Worm (Caenorhabditis elegans): ENCODE results near the gene F58B4.6.

Gene F58B4.6

DNA sequence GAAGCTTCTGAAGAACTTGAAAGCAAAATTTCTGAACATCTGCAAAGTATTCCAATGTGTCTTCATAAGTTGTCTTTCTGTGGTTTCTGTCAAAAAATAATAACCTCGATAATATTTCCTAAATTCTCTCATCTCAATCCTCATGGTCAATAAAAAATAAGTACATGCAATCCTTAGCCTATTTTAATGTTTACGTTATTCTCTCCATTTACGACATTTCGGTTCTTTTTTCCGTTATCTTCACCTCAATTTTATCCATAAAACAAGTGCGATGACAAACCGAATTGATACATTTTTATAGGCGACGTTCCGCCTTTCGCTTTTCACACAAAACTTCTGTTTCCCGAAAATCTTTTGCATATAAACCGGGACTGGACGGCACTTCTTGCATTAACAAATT is 24.7 kb downstream of the F58B4.6 start, which contains the start of gene col-153:
Gene col-153 (plus strand): TSS at position 301 of the 400 bp plus-strand sequence.
- TF ChIP-seq akir-1 (GFP tag; optimal IDR thresholded peaks at IDR 0.05): no peak
- no peak for TF ChIP-seq T26A5.8 (tag; optimal IDR thresholded peaks at IDR 0.05)
- no peak for TF ChIP-seq ZK185.1 (tag; optimal IDR thresholded peaks at IDR 0.05; ENCODE audit: poor library complexity, severe bottlenecking)
- TF ChIP-seq lin-35 (GFP tag; optimal IDR thresholded peaks at IDR 0.05): no peak
- no peak for TF ChIP-seq gei-17 (GFP tag; optimal IDR thresholded peaks at IDR 0.05)
- TF ChIP-seq ztf-3 (GFP tag; optimal IDR thresholded peaks at IDR 0.05): no peak
- no peak for TF ChIP-seq B0035.1 (tag; optimal IDR thresholded peaks at IDR 0.05)
- no peak for TF ChIP-seq hmg-20 (GFP tag; IDR thresholded peaks at IDR 0.05)
- no peak for TF ChIP-seq hmg-1.2 (GFP tag; IDR thresholded peaks at IDR 0.05)
- TF ChIP-seq mcd-1 (GFP tag; IDR thresholded peaks at IDR 0.05): no peak
- no peak for TF ChIP-seq egl-18 (GFP tag; IDR thresholded peaks at IDR 0.05)
- no peak for TF ChIP-seq ceh-100 (GFP tag; IDR thresholded peaks at IDR 0.05)

ce11 chrV:10951655-10952278 is 26.9 kb downstream of the F58B4.6 start, which contains the start of gene F17C11.4:
Gene F17C11.4 (plus strand): TSS chrV:10951860.
- TF ChIP-seq F37B4.10 (GFP tag; IDR thresholded peaks at IDR 0.05) (no peak), F22D6.2 (tag; optimal IDR thresholded peaks at IDR 0.05) (peak; percentile 18), egl-18 (GFP tag; IDR thresholded peaks at IDR 0.05) (no peak), unc-130 (GFP tag; optimal IDR thresholded peaks at IDR 0.05) (no peak), Y56A3A.18 (GFP tag; IDR thresholded peaks at IDR 0.05) (no peak), xnd-1 (tag; optimal IDR thresholded peaks at IDR 0.05) (no peak), ekl-4 (GFP tag; IDR thresholded peaks at IDR 0.05) (peak; percentile 40; the same call in 1 of the 2 replicates), dpl-1 (GFP tag; optimal IDR thresholded peaks at IDR 0.05) (no peak), ztf-3 (GFP tag; optimal IDR thresholded peaks at IDR 0.05) (no peak), efl-1 (GFP tag; optimal IDR thresholded peaks at IDR 0.05) (no peak), tbp1 (GFP tag; optimal IDR thresholded peaks at IDR 0.05) (peak; percentile 50), somi-1 (GFP tag; optimal IDR thresholded peaks at IDR 0.05) (peak; percentile 85), T07F8.4 (tag; optimal IDR thresholded peaks at IDR 0.05) (no peak), fkh-3 (tag; optimal IDR thresholded peaks at IDR 0.05) (no peak), F57A8.1 (GFP tag; optimal IDR thresholded peaks at IDR 0.05) (no peak), lsy-27 (tag; optimal IDR thresholded peaks at IDR 0.05; ENCODE audit: borderline replicate concordance, insufficient read depth) (no peak), let-607 (tag; optimal IDR thresholded peaks at IDR 0.05) (peak; percentile 38 to 44), F33H1.4 (GFP tag; IDR thresholded peaks at IDR 0.05) (no peak), athp-1 (tag; optimal IDR thresholded peaks at IDR 0.05) (no peak), aptf-2 (GFP tag; conservative IDR thresholded peaks at IDR 0.05) (no peak), madf-3 (GFP tag; IDR thresholded peaks at IDR 0.05) (no peak), mel-28 (tag; optimal IDR thresholded peaks at IDR 0.05; ENCODE audit: borderline replicate concordance) (no peak), K11D2.4 (GFP tag; IDR thresholded peaks at IDR 0.05) (peak; percentile 69; the same call in 1 of the 2 replicates), Y53G8AR.9 (GFP tag; conservative IDR thresholded peaks at IDR 0.05) (no peak), lin-54 (GFP tag; optimal IDR thresholded peaks at IDR 0.05) (peak; percentile 20), ztf-22 (GFP tag; optimal IDR thresholded peaks at IDR 0.05) (no peak), F10E7.11 (tag; optimal IDR thresholded peaks at IDR 0.05) (no peak), ceh-58 (GFP tag; IDR thresholded peaks at IDR 0.05) (no peak), attf-5 (GFP tag; optimal IDR thresholded peaks at IDR 0.05) (peak; percentile 74), bed-2 (GFP tag; IDR thresholded peaks at IDR 0.05) (no peak), ccch-3 (GFP tag; optimal IDR thresholded peaks at IDR 0.05) (no peak), nhr-80 (tag; optimal IDR thresholded peaks at IDR 0.05) (peak; percentile 85), F57C9.4 (tag; optimal IDR thresholded peaks at IDR 0.05) (peak; percentile 20), K12H6.12 (tag; optimal IDR thresholded peaks at IDR 0.05) (peak; percentile 66), attf-6 (GFP tag; IDR thresholded peaks at IDR 0.05) (no peak), snpc-1.1 (tag; optimal IDR thresholded peaks at IDR 0.05; ENCODE audit: insufficient read depth) (no peak), B0035.1 (tag; optimal IDR thresholded peaks at IDR 0.05) (no peak)

Data from whole organism, young adult.